Worm (Caenorhabditis elegans) whole organism, L4 larva: ENCODE results near the gene F32D8.4.

Experiments used
- D1046.2 ChIP-seq: fragments of 200-800 bp; sonication (Bioruptor generic); IDR thresholded peaks from 2 replicates; pipeline ENCODE4 v1.3.6; 2022; ENCODE audit warnings: missing genetic modification characterization, missing compliant biosample characterization
- F26F4.8 ChIP-seq: fragments of 200-800 bp; sonication (Bioruptor generic); conservative IDR thresholded peaks from 2 replicates; pipeline ENCODE4 v1.3.6; 2022; ENCODE audit warnings: missing genetic modification characterization, missing compliant biosample characterization
- F37D6.2 ChIP-seq: sonication (generic microtip); optimal IDR thresholded peaks from 2 replicates; lab custom pipeline; 2016; ENCODE audit warnings: mild to moderate bottlenecking, missing genetic modification characterization, missing compliant biosample characterization
- R02D3.7 ChIP-seq: fragments of 150-350 bp; sonication (generic microtip); optimal IDR thresholded peaks from 3 replicates; lab custom pipeline; 2014; ENCODE audit warnings: missing biosample characterization, missing genetic modification characterization
- T20F7.1 ChIP-seq: fragments of 200-800 bp; sonication (Bioruptor generic); optimal IDR thresholded peaks from 2 replicates; lab custom pipeline; 2018; ENCODE audit warnings: mild to moderate bottlenecking, missing genetic modification characterization, missing compliant biosample characterization
- Y48G9A.11 ChIP-seq: fragments of 200-800 bp; sonication (Bioruptor generic); IDR thresholded peaks from 2 replicates; pipeline ENCODE4 v1.3.6; 2022; ENCODE audit warnings: missing genetic modification reagents, missing genetic modification characterization, missing compliant biosample characterization
- Y5F2A.4 ChIP-seq: fragments of 200-800 bp; sonication (Bioruptor generic); optimal IDR thresholded peaks from 2 replicates; lab custom pipeline; 2018; ENCODE audit warnings: mild to moderate bottlenecking, missing genetic modification characterization, missing compliant biosample characterization
- ZK546.5 ChIP-seq, 2 experiments: sonication (generic microtip); optimal IDR thresholded peaks; 2 replicates each; lab custom pipeline; 2017; ENCODE audit warnings: missing biosample characterization in 2 of 2, missing genetic modification characterization in 2 of 2
- aha-1 ChIP-seq: fragments of 150-350 bp; peaks from one replicate; lab custom pipeline; 2014; ENCODE audit warnings: missing biosample characterization, missing genetic modification characterization
- ama-1 ChIP-seq: fragments of 150-350 bp; optimal IDR thresholded peaks from 2 replicates; lab custom pipeline; 2014; ENCODE audit warnings: inconsistent platforms, mixed read lengths
- arid-1 ChIP-seq: fragments of 200-800 bp; sonication (Bioruptor generic); conservative IDR thresholded peaks from 2 replicates; pipeline ENCODE4 v1.3.6; 2022; ENCODE audit warnings: missing genetic modification reagents, missing genetic modification characterization, missing compliant biosample characterization
- ceh-28 ChIP-seq: fragments of 150-350 bp; optimal IDR thresholded peaks from 2 replicates; lab custom pipeline; 2014; ENCODE audit warnings: missing biosample characterization, missing genetic modification reagents, missing genetic modification characterization
- ceh-32 ChIP-seq: sonication (generic microtip); optimal IDR thresholded peaks from 2 replicates; lab custom pipeline; 2016; ENCODE audit warnings: mild to moderate bottlenecking, missing genetic modification characterization, missing compliant biosample characterization; ENCODE audit not compliant: poor library complexity
- daf-16 ChIP-seq, 3 experiments: sonication (generic microtip); optimal IDR thresholded peaks; 2 replicates each; lab custom pipeline; 2016 to 2017; ENCODE audit warnings: missing genetic modification characterization in 3 of 3, missing genetic modification reagents in 3 of 3, mild to moderate bottlenecking in 2 of 3, missing compliant biosample characterization in 2 of 3, missing biosample characterization in 1 of 3, moderate library complexity in 1 of 3
- daf-19 ChIP-seq: fragments of 200-800 bp; sonication (Bioruptor generic); conservative IDR thresholded peaks from 2 replicates; pipeline ENCODE4 v1.3.6; 2022; ENCODE audit warnings: missing genetic modification characterization, missing compliant biosample characterization
- daf-8 ChIP-seq: fragments of 200-800 bp; sonication (Bioruptor generic); IDR thresholded peaks from 2 replicates; pipeline ENCODE4 v1.3.6; 2022; ENCODE audit warnings: missing genetic modification characterization, missing compliant biosample characterization
- dmd-6 ChIP-seq: fragments of 200-800 bp; sonication (Bioruptor generic); IDR thresholded peaks from 2 replicates; pipeline ENCODE4 v1.3.6; 2022; ENCODE audit warnings: missing genetic modification reagents, missing genetic modification characterization, missing compliant biosample characterization
- dmd-8 ChIP-seq: fragments of 200-800 bp; sonication (Bioruptor generic); IDR thresholded peaks from 2 replicates; pipeline ENCODE4 v1.3.6; 2022; ENCODE audit warnings: missing genetic modification characterization, missing compliant biosample characterization
- dmd-9 ChIP-seq: fragments of 200-800 bp; sonication (Bioruptor generic); IDR thresholded peaks from 2 replicates; pipeline ENCODE4 v1.3.6; 2022; ENCODE audit warnings: missing genetic modification reagents, missing genetic modification characterization, missing compliant biosample characterization
- dpl-1 ChIP-seq: fragments of 150-350 bp; optimal IDR thresholded peaks from 2 replicates; lab custom pipeline; 2014; ENCODE audit warnings: missing biosample characterization, missing genetic modification reagents, missing genetic modification characterization
- duxl-1 ChIP-seq: sonication (generic microtip); optimal IDR thresholded peaks from 2 replicates; lab custom pipeline; 2016; ENCODE audit warnings: mild to moderate bottlenecking, missing genetic modification characterization, moderate library complexity, missing compliant biosample characterization; ENCODE audit not compliant: poor library complexity
- egl-43 ChIP-seq: fragments of 200-800 bp; sonication (Bioruptor generic); IDR thresholded peaks from 2 replicates; pipeline ENCODE4 v1.3.6; 2022; ENCODE audit warnings: missing genetic modification reagents, missing genetic modification characterization, missing compliant biosample characterization
- fos-1 ChIP-seq: fragments of 150-350 bp; optimal IDR thresholded peaks from 2 replicates; lab custom pipeline; 2014; ENCODE audit warnings: missing biosample characterization, missing genetic modification characterization
- gei-8 ChIP-seq: fragments of 200-800 bp; sonication (Bioruptor generic); optimal IDR thresholded peaks from 2 replicates; lab custom pipeline; 2018; ENCODE audit warnings: mild to moderate bottlenecking, missing genetic modification characterization, missing compliant biosample characterization
- hif-1 ChIP-seq, 2 experiments: sonication (generic microtip); optimal IDR thresholded peaks; 2 replicates each; lab custom pipeline; 2016 to 2017; ENCODE audit warnings: missing compliant biosample characterization in 2 of 2, missing genetic modification characterization in 2 of 2, missing genetic modification reagents in 2 of 2, missing genotype in 2 of 2, mild to moderate bottlenecking in 1 of 2
- lim-7 ChIP-seq: fragments of 200-800 bp; sonication (Bioruptor generic); IDR thresholded peaks from 2 replicates; pipeline ENCODE4 v1.3.6; 2022; ENCODE audit warnings: missing genetic modification characterization, missing compliant biosample characterization
- lin-15B ChIP-seq: fragments of 150-350 bp; sonication (generic microtip); optimal IDR thresholded peaks from 3 replicates; lab custom pipeline; 2014; ENCODE audit warnings: missing biosample characterization, missing genetic modification characterization
- lin-38 ChIP-seq: fragments of 200-800 bp; sonication (Bioruptor generic); IDR thresholded peaks from 2 replicates; pipeline ENCODE4 v1.3.6; 2022; ENCODE audit warnings: missing genetic modification reagents, missing genetic modification characterization, missing compliant biosample characterization
- lir-3 ChIP-seq: sonication (generic microtip); optimal IDR thresholded peaks from 2 replicates; lab custom pipeline; 2016; ENCODE audit warnings: mild to moderate bottlenecking, missing genetic modification characterization, missing compliant biosample characterization
- madf-5 ChIP-seq, 2 experiments: fragments of 200-800 bp; sonication (Bioruptor generic); IDR thresholded peaks; 2 replicates each; pipeline ENCODE4 v1.3.6; 2022; ENCODE audit warnings: missing compliant biosample characterization in 2 of 2, missing genetic modification characterization in 2 of 2
- mdt-29 ChIP-seq: fragments of 200-800 bp; sonication (Bioruptor generic); IDR thresholded peaks from 2 replicates; pipeline ENCODE4 v1.3.6; 2022; ENCODE audit warnings: missing genetic modification reagents, missing genetic modification characterization, missing compliant biosample characterization
- mes-2 ChIP-seq: sonication (generic microtip); optimal IDR thresholded peaks from 2 replicates; lab custom pipeline; 2016; ENCODE audit warnings: missing genotype, mild to moderate bottlenecking, missing genetic modification characterization, missing compliant biosample characterization; ENCODE audit not compliant: poor library complexity, severe bottlenecking
- mxl-2 ChIP-seq: fragments of 200-800 bp; sonication (Bioruptor generic); conservative IDR thresholded peaks from 2 replicates; pipeline ENCODE4 v1.3.6; 2022; ENCODE audit warnings: missing genetic modification reagents, missing genetic modification characterization, missing compliant biosample characterization
- mxl-3 ChIP-seq: fragments of 200-800 bp; sonication (Bioruptor generic); optimal IDR thresholded peaks from 2 replicates; lab custom pipeline; 2018; ENCODE audit warnings: mild to moderate bottlenecking, missing genetic modification characterization, missing compliant biosample characterization
- nhr-11 ChIP-seq: fragments of 150-350 bp; optimal IDR thresholded peaks from 2 replicates; lab custom pipeline; 2014; ENCODE audit warnings: missing biosample characterization, missing genetic modification characterization
- nhr-237 ChIP-seq: sonication (generic microtip); optimal IDR thresholded peaks from 2 replicates; lab custom pipeline; 2017; ENCODE audit warnings: missing biosample characterization, missing genetic modification characterization
- nhr-25 ChIP-seq: sonication (generic microtip); optimal IDR thresholded peaks from 2 replicates; lab custom pipeline; 2017; ENCODE audit warnings: missing genetic modification characterization, mild to moderate bottlenecking, missing compliant biosample characterization, antibody characterized with exemption, moderate library complexity, borderline replicate concordance; ENCODE audit not compliant: insufficient read depth
- nhr-41 ChIP-seq: fragments of 200-800 bp; sonication (Bioruptor generic); IDR thresholded peaks from 2 replicates; pipeline ENCODE4 v1.3.6; 2022; ENCODE audit warnings: missing genetic modification reagents, missing genetic modification characterization, missing compliant biosample characterization
- nhr-48 ChIP-seq: sonication (generic microtip); optimal IDR thresholded peaks from 2 replicates; lab custom pipeline; 2016; ENCODE audit warnings: mild to moderate bottlenecking, missing genetic modification characterization, missing compliant biosample characterization
- nhr-76 ChIP-seq: fragments of 150-350 bp; optimal IDR thresholded peaks from 2 replicates; lab custom pipeline; 2014; ENCODE audit warnings: missing biosample characterization, missing genetic modification characterization
- php-3 ChIP-seq: fragments of 200-800 bp; sonication (Bioruptor generic); IDR thresholded peaks from 2 replicates; pipeline ENCODE4 v1.3.6; 2022; ENCODE audit warnings: missing genetic modification reagents, missing genetic modification characterization, missing compliant biosample characterization
- spr-1 ChIP-seq: sonication (generic microtip); optimal IDR thresholded peaks from 2 replicates; lab custom pipeline; 2016; ENCODE audit warnings: mild to moderate bottlenecking, missing genetic modification characterization, missing compliant biosample characterization
- spr-3 ChIP-seq: fragments of 200-800 bp; sonication (Bioruptor generic); optimal IDR thresholded peaks from 2 replicates; lab custom pipeline; 2018; ENCODE audit warnings: mild to moderate bottlenecking, missing genetic modification characterization, missing compliant biosample characterization
- unc-130 ChIP-seq: sonication (generic microtip); optimal IDR thresholded peaks from 2 replicates; lab custom pipeline; 2016; ENCODE audit warnings: missing genetic modification reagents, missing genetic modification characterization, missing compliant biosample characterization
- unc-39 ChIP-seq: sonication (generic microtip); optimal IDR thresholded peaks from 2 replicates; lab custom pipeline; 2017; ENCODE audit warnings: missing biosample characterization, missing genetic modification characterization
- unc-62 ChIP-seq, 3 experiments: fragments of 150-350 bp in 1 of 3; sonication (generic microtip); optimal IDR thresholded peaks in 2 of 3; peaks in 1 of 3; 1 replicate in 1 of 3; 2 replicates in 2 of 3; lab custom pipeline; 2014 to 2017; ENCODE audit warnings: missing biosample characterization in 3 of 3, missing genetic modification characterization in 3 of 3, missing genetic modification reagents in 3 of 3, missing genotype in 1 of 3
- vab-7 ChIP-seq: fragments of 200-800 bp; sonication (Bioruptor generic); IDR thresholded peaks from 2 replicates; pipeline ENCODE4 v1.3.6; 2022; ENCODE audit warnings: missing genetic modification reagents, missing genetic modification characterization, missing compliant biosample characterization
- zag-1 ChIP-seq: fragments of 150-350 bp; optimal IDR thresholded peaks from 2 replicates; lab custom pipeline; 2014; ENCODE audit warnings: missing biosample characterization, missing genetic modification characterization
- zfp-2 ChIP-seq: sonication (generic microtip); optimal IDR thresholded peaks from 2 replicates; lab custom pipeline; 2016; ENCODE audit warnings: mild to moderate bottlenecking, missing genetic modification characterization, missing compliant biosample characterization
- zip-11 ChIP-seq: fragments of 200-800 bp; sonication (Bioruptor generic); IDR thresholded peaks from 2 replicates; pipeline ENCODE4 v1.3.6; 2022; ENCODE audit warnings: missing genetic modification characterization, missing compliant biosample characterization
- ztf-7 ChIP-seq: fragments of 150-350 bp; optimal IDR thresholded peaks from 2 replicates; lab custom pipeline; 2014; ENCODE audit warnings: missing biosample characterization, missing genetic modification characterization

F32D8.4 gene

DNA sequence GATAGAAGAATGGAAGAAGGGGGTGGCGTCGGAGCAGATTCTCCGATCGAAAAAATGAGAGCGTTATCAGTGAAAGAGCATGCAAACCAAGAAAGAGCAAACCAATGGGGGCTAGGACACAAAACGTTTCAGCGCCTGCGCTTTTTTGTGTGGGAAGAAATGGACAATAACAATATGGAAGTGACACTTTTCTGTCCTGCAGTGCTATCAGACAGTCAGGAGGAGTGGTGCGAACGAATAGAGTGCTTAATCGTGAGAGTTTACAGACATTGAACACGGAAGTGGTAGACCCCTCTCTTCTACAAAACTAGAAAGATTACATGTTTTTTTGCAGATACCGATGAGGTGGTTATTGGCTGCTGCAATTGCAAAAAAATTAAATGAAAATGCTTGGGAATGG, 38.0 kb downstream of the F32D8.4 start (continued):
- TF ChIP-seq lir-3 (tag; lab: Kevin White, UChicago) = no peak
- TF ChIP-seq D1046.2 (GFP tag; lab: Robert Waterston, UW) = no peak
- TF ChIP-seq nhr-41 (GFP tag; lab: Robert Waterston, UW) = 0 out of 2 replicates have a peak, but pooled peaks have one; percentile 30
- peak in 1 of 2 experiments; percentile 44 for TF ChIP-seq daf-16 (GFP tag; optimal IDR thresholded peaks at IDR 0.05; lab: Kevin White, UChicago)
- TF ChIP-seq daf-16 (tag; optimal IDR thresholded peaks at IDR 0.05; lab: Kevin White, UChicago) = peak; percentile 93
- TF ChIP-seq ZK546.5 (tag; optimal IDR thresholded peaks at IDR 0.05; lab: Kevin White, UChicago) = no peak
- no peak for TF ChIP-seq mxl-2 (GFP tag; lab: Robert Waterston, UW)
- no peak for TF ChIP-seq ceh-28
- TF ChIP-seq lin-15B (tag; lab: Kevin White, UChicago) = no peak
- TF ChIP-seq unc-62 (GFP tag; optimal IDR thresholded peaks at IDR 0.05 in 1 of 2; lab: Kevin White, UChicago) = peak in 1 of 2 experiments; percentile 87
- TF ChIP-seq unc-62 (tag; optimal IDR thresholded peaks at IDR 0.05; lab: Kevin White, UChicago) = no peak
- peak; percentile 97 for TF ChIP-seq dmd-6
- no peak for TF ChIP-seq aha-1 (tag; lab: Kevin White, UChicago)
- no peak for TF ChIP-seq unc-39
- TF ChIP-seq arid-1 (GFP tag; lab: Robert Waterston, UW) = no peak
- TF ChIP-seq ztf-7 (tag; lab: Kevin White, UChicago) = no peak
- no peak for TF ChIP-seq nhr-25 (tag; lab: Kevin White, UChicago)
- TF ChIP-seq R02D3.7 (tag; lab: Kevin White, UChicago) = no peak
- no peak for TF ChIP-seq F37D6.2 (tag; lab: Kevin White, UChicago)
- no peak for TF ChIP-seq nhr-11 (tag; lab: Kevin White, UChicago)
- no peak for TF ChIP-seq ama-1
- no peak for TF ChIP-seq nhr-237 (tag; lab: Kevin White, UChicago)
- TF ChIP-seq spr-3 (GFP tag; lab: Kevin White, UChicago) = no peak
- TF ChIP-seq zip-11 = no peak
- TF ChIP-seq daf-8 (GFP tag; lab: Robert Waterston, UW) = no peak
- TF ChIP-seq T20F7.1 (GFP tag; lab: Kevin White, UChicago) = no peak
- peak; percentile 61 for TF ChIP-seq php-3 (GFP tag; lab: Robert Waterston, UW)
- no peak for TF ChIP-seq mes-2 (tag; lab: Kevin White, UChicago)
- TF ChIP-seq fos-1 (tag; lab: Kevin White, UChicago) = no peak
- TF ChIP-seq nhr-76 (tag; lab: Kevin White, UChicago) = no peak
- TF ChIP-seq zag-1 = no peak
- no peak for TF ChIP-seq lim-7 (GFP tag; lab: Robert Waterston, UW)
- no peak for TF ChIP-seq vab-7 (GFP tag; lab: Robert Waterston, UW)
- no peak for TF ChIP-seq madf-5 (GFP tag; IDR thresholded peaks at IDR 0.05; lab: Robert Waterston, UW)
- TF ChIP-seq Y5F2A.4 (GFP tag; lab: Kevin White, UChicago) = no peak
- TF ChIP-seq ceh-32 (tag; lab: Kevin White, UChicago) = no peak
- no peak for TF ChIP-seq spr-1 (tag; lab: Kevin White, UChicago)
- TF ChIP-seq duxl-1 (tag; lab: Kevin White, UChicago) = no peak
- TF ChIP-seq unc-130 (GFP tag; lab: Kevin White, UChicago) = no peak
- peak; percentile 60 for TF ChIP-seq nhr-48 (tag; lab: Kevin White, UChicago)
- no peak for TF ChIP-seq dpl-1
- TF ChIP-seq egl-43 (GFP tag; lab: Robert Waterston, UW) = no peak
- 0 out of 2 replicates have a peak, but pooled peaks have one; percentile 29 for TF ChIP-seq F26F4.8 (GFP tag; lab: Robert Waterston, UW)
- no peak for TF ChIP-seq Y48G9A.11 (GFP tag; lab: Robert Waterston, UW)
- TF ChIP-seq mxl-3 (GFP tag; lab: Kevin White, UChicago) = peak; percentile 50
- no peak for TF ChIP-seq dmd-9
- no peak for TF ChIP-seq zfp-2 (tag; lab: Kevin White, UChicago)
- no peak for TF ChIP-seq daf-19 (GFP tag; lab: Robert Waterston, UW)
- TF ChIP-seq dmd-8 (GFP tag; lab: Robert Waterston, UW) = no peak
- TF ChIP-seq gei-8 (GFP tag; lab: Kevin White, UChicago) = no peak
- peak in 1 of 2 experiments; percentile 40 for TF ChIP-seq hif-1 (tag; optimal IDR thresholded peaks at IDR 0.05; lab: Kevin White, UChicago)
- no peak; the same call in 1 of the 2 replicates for TF ChIP-seq lin-38 (GFP tag; lab: Robert Waterston, UW)
- TF ChIP-seq mdt-29 = no peak
